Fruit fly (Drosophila melanogaster): Measurements from ENCODE around the gene mrn.

mrn gene

dm6 chr3L:15587445-15588381 is 7.4 kb upstream of the mrn start, which contains the start of gene CG7656 (continued):
- TF ChIP-seq ap (GFP tag; IDR thresholded peaks at IDR 0.05) (peak; percentile 26; the same call in 1 of the 2 replicates), CG8478 (optimal IDR thresholded peaks at IDR 0.05) (no peak), CG17829 (tag; optimal IDR thresholded peaks at IDR 0.05) (peak; percentile 23), cg (GFP tag; optimal IDR thresholded peaks at IDR 0.05) (no peak), bigmax (GFP tag; optimal IDR thresholded peaks at IDR 0.05) (no peak), caup (GFP tag; optimal IDR thresholded peaks at IDR 0.05; ENCODE audit: severe bottlenecking) (peak; percentile 44), schlank (tag; optimal IDR thresholded peaks at IDR 0.05) (peak; percentile 47), CG30431 (GFP tag; optimal IDR thresholded peaks at IDR 0.05) (no peak), CG3065 (GFP tag; optimal IDR thresholded peaks at IDR 0.05) (no peak), ab (GFP tag; optimal IDR thresholded peaks at IDR 0.05) (peak; percentile 60), az2 (GFP tag; optimal IDR thresholded peaks at IDR 0.05) (peak; percentile 41), crp (GFP tag; optimal IDR thresholded peaks at IDR 0.05) (peak in 1 of 2 experiments; percentile 29), ATbp (GFP tag; optimal IDR thresholded peaks at IDR 0.05) (peak; percentile 43), Hsf (GFP tag; optimal IDR thresholded peaks at IDR 0.05) (peak; percentile 74), zf30C (GFP tag; optimal IDR thresholded peaks at IDR 0.05) (peak; percentile 18), CG4854 (GFP tag; optimal IDR thresholded peaks at IDR 0.05) (no peak), CG17361 (GFP tag; IDR thresholded peaks at IDR 0.05) (no peak), Nf-YB (GFP tag; optimal IDR thresholded peaks at IDR 0.05) (no peak), Lim3 (GFP tag; IDR thresholded peaks at IDR 0.05) (no peak), CG17385 (GFP tag; optimal IDR thresholded peaks at IDR 0.05) (peak; percentile 27), sima (GFP tag; optimal IDR thresholded peaks at IDR 0.05) (no peak), eyg (GFP tag; optimal IDR thresholded peaks at IDR 0.05) (peak; percentile 60), abd-A (tag; optimal IDR thresholded peaks at IDR 0.05) (no peak), CG2678 (tag; optimal IDR thresholded peaks at IDR 0.05) (no peak), Taf1 (GFP tag; IDR thresholded peaks at IDR 0.05) (0 out of 2 replicates have a peak, but pooled peaks have one; percentile 10), Xrp1 (GFP tag; IDR thresholded peaks at IDR 0.05) (peak; percentile 61; the same call in 1 of the 2 replicates), gcm (GFP tag; optimal IDR thresholded peaks at IDR 0.05) (no peak), CG3281 (GFP tag; optimal IDR thresholded peaks at IDR 0.05) (peak; percentile 96), HmgD (GFP tag; optimal IDR thresholded peaks at IDR 0.05) (peak; percentile 89), CG33557 (GFP tag; optimal IDR thresholded peaks at IDR 0.05) (peak; percentile 28), CG15073 (GFP tag; optimal IDR thresholded peaks at IDR 0.05) (no peak), CG2199 (GFP tag; IDR thresholded peaks at IDR 0.05) (peak; percentile 70; the same call in 1 of the 3 replicates), E2f1 (GFP tag; IDR thresholded peaks at IDR 0.05) (peak; percentile 28; the same call in 1 of the 2 replicates), wek (GFP tag; optimal IDR thresholded peaks at IDR 0.05) (peak; percentile 17), sd (tag; optimal IDR thresholded peaks at IDR 0.05) (peak; percentile 99), Side (GFP tag; optimal IDR thresholded peaks at IDR 0.05) (peak; percentile 64), tup (GFP tag; optimal IDR thresholded peaks at IDR 0.05) (peak; percentile 53), oc (tag; optimal IDR thresholded peaks at IDR 0.05) (no peak), CG14860 (GFP tag; IDR thresholded peaks at IDR 0.05; ENCODE audit: partially characterized antibody) (no peak), CG12219 (GFP tag; optimal IDR thresholded peaks at IDR 0.05) (peak; percentile 16), CG10462 (GFP tag; optimal IDR thresholded peaks at IDR 0.05) (peak; percentile 33), dysf (GFP tag; IDR thresholded peaks at IDR 0.05) (peak; percentile 52; the same call in 2 of the 3 replicates), z (GFP tag; IDR thresholded peaks at IDR 0.05) (no peak), vfl (GFP tag; optimal IDR thresholded peaks at IDR 0.05) (peak; percentile 71), CG2129 (GFP tag; IDR thresholded peaks at IDR 0.05; ENCODE audit: partially characterized antibody) (no peak), repo (GFP tag; optimal IDR thresholded peaks at IDR 0.05) (peak; percentile 63), CG18476 (GFP tag; optimal IDR thresholded peaks at IDR 0.05) (no peak), CG31365 (tag; optimal IDR thresholded peaks at IDR 0.05) (no peak)

All from whole organism, embryonic.